Comparison of ENCODE assay signal across 1 fruit fly cellular context in the genomic region with DNA sequence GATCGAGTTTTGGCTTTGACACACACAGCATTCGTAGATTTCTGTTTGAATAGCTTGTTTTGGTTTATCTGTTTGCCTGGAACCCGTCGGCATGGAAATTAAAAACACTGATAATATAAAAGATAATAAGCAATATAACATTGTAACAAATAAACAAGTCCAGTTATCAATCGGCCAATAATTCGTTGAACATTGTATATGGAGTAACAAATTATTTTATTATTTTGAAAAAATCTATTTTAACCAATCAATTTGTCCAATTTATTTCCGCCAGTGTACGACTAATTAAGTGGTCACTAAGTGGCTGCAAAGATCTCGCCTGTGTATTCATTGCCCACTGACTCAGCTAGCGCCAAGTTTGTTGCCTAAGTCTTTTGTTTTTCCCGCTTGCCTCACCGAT.
TF ChIP-seq lines count a peak whose summit lies in the region.

No protein-coding gene starts in this region.

TF ChIP-seq in whole organism, embryonic, 481 proteins besides CTCF, POLR2A, EP300 and RAD21 (continued from another document and continues in another):
- TF ChIP-seq CG13296 (GFP tag; optimal IDR thresholded peaks at IDR 0.05; lab: Kevin White, UChicago) (peak; percentile 38), TFAM (GFP tag; optimal IDR thresholded peaks at IDR 0.05; lab: Kevin White, UChicago) (no peak), CG14965 (GFP tag; optimal IDR thresholded peaks at IDR 0.05; lab: Kevin White, UChicago; ENCODE audit: borderline replicate concordance) (no peak), Gsc (GFP tag; IDR thresholded peaks at IDR 0.05; lab: Robert Waterston, UW) (no peak), Ada2b (GFP tag; IDR thresholded peaks at IDR 0.05; lab: Robert Waterston, UW) (no peak), eyg (GFP tag; optimal IDR thresholded peaks at IDR 0.05; lab: Kevin White, UChicago) (no peak), tap (tag; optimal IDR thresholded peaks at IDR 0.05; lab: Kevin White, UChicago) (no peak), sima (GFP tag; optimal IDR thresholded peaks at IDR 0.05; lab: Kevin White, UChicago) (no peak), lbe (GFP tag; optimal IDR thresholded peaks at IDR 0.05; lab: Kevin White, UChicago) (no peak), hbn (GFP tag; IDR thresholded peaks at IDR 0.05; lab: Robert Waterston, UW; ENCODE audit: partially characterized antibody) (no peak), HmgZ (tag; optimal IDR thresholded peaks at IDR 0.05; lab: Kevin White, UChicago) (peak; percentile 28), BEAF-32 (GFP tag; optimal IDR thresholded peaks at IDR 0.05; lab: Kevin White, UChicago) (no peak), CG10543 (GFP tag; optimal IDR thresholded peaks at IDR 0.05; lab: Kevin White, UChicago) (no peak), vvl (GFP tag; IDR thresholded peaks at IDR 0.05; lab: Robert Waterston, UW) (peak; percentile 78), Optix (GFP tag; IDR thresholded peaks at IDR 0.05; lab: Robert Waterston, UW) (no peak), sob (GFP tag; IDR thresholded peaks at IDR 0.05; lab: Robert Waterston, UW) (peak; percentile 68), CG4404 (GFP tag; IDR thresholded peaks at IDR 0.05; lab: Robert Waterston, UW) (0 out of 2 replicates have a peak, but pooled peaks have one; percentile 32), CG18764 (GFP tag; optimal IDR thresholded peaks at IDR 0.05; lab: Kevin White, UChicago) (no peak), CG3163 (GFP tag; optimal IDR thresholded peaks at IDR 0.05; lab: Kevin White, UChicago) (no peak), lov (optimal IDR thresholded peaks at IDR 0.05; lab: Kevin White, UChicago) (no peak), lov (GFP tag; IDR thresholded peaks at IDR 0.05; lab: Robert Waterston, UW) (0 out of 3 replicates have a peak, but pooled peaks have one; percentile 43), pb (GFP tag; optimal IDR thresholded peaks at IDR 0.05; lab: Kevin White, UChicago) (no peak), crp (GFP tag; optimal IDR thresholded peaks at IDR 0.05; lab: Kevin White, UChicago) (no peak), CG9817 (tag; optimal IDR thresholded peaks at IDR 0.05; lab: Kevin White, UChicago) (peak; percentile 20), CG6813 (GFP tag; optimal IDR thresholded peaks at IDR 0.05; lab: Kevin White, UChicago) (peak; percentile 21), ems (GFP tag; optimal IDR thresholded peaks at IDR 0.05; lab: Kevin White, UChicago) (no peak), Hr51 (GFP tag; optimal IDR thresholded peaks at IDR 0.05; lab: Kevin White, UChicago) (peak in 1 of 2 experiments; percentile 30), CG17829 (tag; optimal IDR thresholded peaks at IDR 0.05; lab: Kevin White, UChicago) (peak; percentile 40), D19A (tag; optimal IDR thresholded peaks at IDR 0.05; lab: Kevin White, UChicago) (peak; percentile 21), HLH3B (GFP tag; IDR thresholded peaks at IDR 0.05; lab: Robert Waterston, UW) (no peak), CG7839 (tag; optimal IDR thresholded peaks at IDR 0.05; lab: Kevin White, UChicago) (peak; percentile 68), dpn (GFP tag; optimal IDR thresholded peaks at IDR 0.05; lab: Kevin White, UChicago) (peak; percentile 17 to 28), CG10979 (tag; optimal IDR thresholded peaks at IDR 0.05; lab: Kevin White, UChicago) (peak; percentile 33), CG18262 (tag; optimal IDR thresholded peaks at IDR 0.05; lab: Kevin White, UChicago) (peak; percentile 38), GATAe (GFP tag; conservative IDR thresholded peaks at IDR 0.05; lab: Robert Waterston, UW) (0 out of 2 replicates have a peak, but pooled peaks have one; percentile 18), CG10147 (GFP tag; optimal IDR thresholded peaks at IDR 0.05; lab: Kevin White, UChicago) (peak; percentile 46), Fer2 (tag; optimal IDR thresholded peaks at IDR 0.05; lab: Kevin White, UChicago) (no peak), Lim3 (GFP tag; IDR thresholded peaks at IDR 0.05; lab: Robert Waterston, UW) (no peak), Bteb2 (GFP tag; optimal IDR thresholded peaks at IDR 0.05; lab: Kevin White, UChicago) (peak; percentile 56), CG9876 (GFP tag; optimal IDR thresholded peaks at IDR 0.05; lab: Kevin White, UChicago) (no peak), Max (GFP tag; optimal IDR thresholded peaks at IDR 0.05; lab: Kevin White, UChicago) (no peak), CG18476 (GFP tag; optimal IDR thresholded peaks at IDR 0.05; lab: Kevin White, UChicago) (peak; percentile 18), Taf1 (GFP tag; IDR thresholded peaks at IDR 0.05; lab: Robert Waterston, UW) (peak; percentile 53), Hsf (GFP tag; optimal IDR thresholded peaks at IDR 0.05; lab: Kevin White, UChicago) (peak; percentile 15), tx (GFP tag; optimal IDR thresholded peaks at IDR 0.05; lab: Kevin White, UChicago) (no peak), gt (GFP tag; IDR thresholded peaks at IDR 0.05; lab: Robert Waterston, UW) (no peak), CG17361 (GFP tag; IDR thresholded peaks at IDR 0.05; lab: Robert Waterston, UW) (0 out of 3 replicates have a peak, but pooled peaks have one; percentile 44), CG14014 (GFP tag; IDR thresholded peaks at IDR 0.05; lab: Robert Waterston, UW) (0 out of 2 replicates have a peak, but pooled peaks have one; percentile 51), jing (GFP tag; optimal IDR thresholded peaks at IDR 0.05; lab: Kevin White, UChicago) (no peak), ftz-f1 (GFP tag; optimal IDR thresholded peaks at IDR 0.05; lab: Kevin White, UChicago) (no peak), CG5180 (GFP tag; optimal IDR thresholded peaks at IDR 0.05; lab: Kevin White, UChicago) (no peak), CG43689 (GFP tag; IDR thresholded peaks at IDR 0.05; lab: Robert Waterston, UW) (no peak), CG18619 (GFP tag; optimal IDR thresholded peaks at IDR 0.05; lab: Kevin White, UChicago) (peak; percentile 10), CG13894 (tag; optimal IDR thresholded peaks at IDR 0.05; lab: Kevin White, UChicago) (peak; percentile 40), zfh1 (GFP tag; IDR thresholded peaks at IDR 0.05; lab: Robert Waterston, UW) (0 out of 3 replicates have a peak, but pooled peaks have one; percentile 19), CG6654 (GFP tag; optimal IDR thresholded peaks at IDR 0.05; lab: Kevin White, UChicago) (no peak), CG9215 (GFP tag; IDR thresholded peaks at IDR 0.05; lab: Robert Waterston, UW) (peak; percentile 55), bbx (GFP tag; IDR thresholded peaks at IDR 0.05; lab: Robert Waterston, UW; ENCODE audit: partially characterized antibody) (no peak), slp2 (GFP tag; optimal IDR thresholded peaks at IDR 0.05; lab: Kevin White, UChicago) (no peak), sd (tag; optimal IDR thresholded peaks at IDR 0.05; lab: Kevin White, UChicago) (peak; percentile 31), CG10209 (GFP tag; optimal IDR thresholded peaks at IDR 0.05; lab: Kevin White, UChicago) (peak; percentile 4), CG8089 (GFP tag; optimal IDR thresholded peaks at IDR 0.05; lab: Kevin White, UChicago) (no peak), ase (GFP tag; IDR thresholded peaks at IDR 0.05; lab: Robert Waterston, UW) (0 out of 3 replicates have a peak, but pooled peaks have one; percentile 28), CG17328 (GFP tag; IDR thresholded peaks at IDR 0.05; lab: Robert Waterston, UW) (0 out of 2 replicates have a peak, but pooled peaks have one; percentile 15), bsh (GFP tag; optimal IDR thresholded peaks at IDR 0.05; lab: Kevin White, UChicago) (peak in 1 of 2 experiments; percentile 45), pzg (GFP tag; optimal IDR thresholded peaks at IDR 0.05; lab: Kevin White, UChicago) (no peak), CG11456 (GFP tag; IDR thresholded peaks at IDR 0.05; lab: Robert Waterston, UW) (peak; percentile 69; the same call in 2 of the 3 replicates), E2f1 (GFP tag; IDR thresholded peaks at IDR 0.05; lab: Robert Waterston, UW) (0 out of 2 replicates have a peak, but pooled peaks have one; percentile 28), pum (GFP tag; optimal IDR thresholded peaks at IDR 0.05; lab: Kevin White, UChicago) (no peak), CG11085 (GFP tag; IDR thresholded peaks at IDR 0.05; lab: Robert Waterston, UW) (0 out of 2 replicates have a peak, but pooled peaks have one; percentile 29), vfl (GFP tag; optimal IDR thresholded peaks at IDR 0.05; lab: Kevin White, UChicago) (no peak), ac (GFP tag; optimal IDR thresholded peaks at IDR 0.05; lab: Kevin White, UChicago) (no peak), CG3726 (GFP tag; IDR thresholded peaks at IDR 0.05; lab: Robert Waterston, UW) (no peak), dm (GFP tag; optimal IDR thresholded peaks at IDR 0.05; lab: Kevin White, UChicago) (no peak), CG5245 (GFP tag; optimal IDR thresholded peaks at IDR 0.05; lab: Kevin White, UChicago) (no peak), CG11504 (tag; optimal IDR thresholded peaks at IDR 0.05; lab: Kevin White, UChicago) (peak; percentile 58), CG5953 (GFP tag; IDR thresholded peaks at IDR 0.05; lab: Robert Waterston, UW) (no peak), exex (tag; optimal IDR thresholded peaks at IDR 0.05; lab: Kevin White, UChicago) (peak; percentile 29), CG13123 (GFP tag; optimal IDR thresholded peaks at IDR 0.05; lab: Kevin White, UChicago) (no peak), ro (GFP tag; IDR thresholded peaks at IDR 0.05; lab: Robert Waterston, UW) (no peak), B-H2 (GFP tag; optimal IDR thresholded peaks at IDR 0.05; lab: Kevin White, UChicago) (no peak), slbo (GFP tag; IDR thresholded peaks at IDR 0.05; lab: Robert Waterston, UW) (peak; percentile 81), scrt (GFP tag; optimal IDR thresholded peaks at IDR 0.05; lab: Kevin White, UChicago) (peak; percentile 52), CG4328 (GFP tag; optimal IDR thresholded peaks at IDR 0.05; lab: Kevin White, UChicago) (no peak), CG15514 (GFP tag; optimal IDR thresholded peaks at IDR 0.05; lab: Kevin White, UChicago) (peak; percentile 38), Ets65A (GFP tag; lab: Kevin White, UChicago) (no peak), CG9727 (GFP tag; optimal IDR thresholded peaks at IDR 0.05; lab: Kevin White, UChicago) (peak; percentile 51), CG32772 (GFP tag; IDR thresholded peaks at IDR 0.05; lab: Robert Waterston, UW) (peak; percentile 29; the same call in 1 of the 2 replicates), abd-A (tag; optimal IDR thresholded peaks at IDR 0.05; lab: Kevin White, UChicago) (no peak), CG8290 (GFP tag; optimal IDR thresholded peaks at IDR 0.05; lab: Kevin White, UChicago) (no peak), CG8290 (tag; optimal IDR thresholded peaks at IDR 0.05; lab: Kevin White, UChicago) (peak in 1 of 2 experiments; percentile 43), C15 (GFP tag; IDR thresholded peaks at IDR 0.05; lab: Robert Waterston, UW) (0 out of 3 replicates have a peak, but pooled peaks have one; percentile 17), CG12299 (tag; optimal IDR thresholded peaks at IDR 0.05; lab: Kevin White, UChicago) (peak; percentile 19), sc (optimal IDR thresholded peaks at IDR 0.05; lab: Kevin White, UChicago) (no peak), sc (GFP tag; optimal IDR thresholded peaks at IDR 0.05; lab: Kevin White, UChicago) (no peak), CG16815 (GFP tag; optimal IDR thresholded peaks at IDR 0.05; lab: Kevin White, UChicago) (no peak), CG2712 (tag; optimal IDR thresholded peaks at IDR 0.05; lab: Kevin White, UChicago) (peak; percentile 64), CG12071 (GFP tag; optimal IDR thresholded peaks at IDR 0.05; lab: Kevin White, UChicago) (peak; percentile 10), Sox102F (GFP tag; optimal IDR thresholded peaks at IDR 0.05; lab: Kevin White, UChicago) (peak; percentile 28), NFAT (GFP tag; IDR thresholded peaks at IDR 0.05; lab: Robert Waterston, UW) (peak; percentile 57), lola (GFP tag; optimal IDR thresholded peaks at IDR 0.05; lab: Kevin White, UChicago) (no peak), dysf (GFP tag; IDR thresholded peaks at IDR 0.05; lab: Robert Waterston, UW) (peak; percentile 80), phol (tag; optimal IDR thresholded peaks at IDR 0.05; lab: Kevin White, UChicago) (peak; percentile 5), Hr3 (GFP tag; optimal IDR thresholded peaks at IDR 0.05; lab: Kevin White, UChicago) (no peak), Neu2 (GFP tag; optimal IDR thresholded peaks at IDR 0.05; lab: Kevin White, UChicago; ENCODE audit: borderline replicate concordance) (no peak), tgo (GFP tag; IDR thresholded peaks at IDR 0.05; lab: Robert Waterston, UW) (peak; percentile 63; the same call in 2 of the 3 replicates), NC2β (GFP tag; optimal IDR thresholded peaks at IDR 0.05; lab: Kevin White, UChicago) (no peak), Eip74EF (GFP tag; optimal IDR thresholded peaks at IDR 0.05; lab: Kevin White, UChicago) (no peak), CG34224 (GFP tag; IDR thresholded peaks at IDR 0.05; lab: Robert Waterston, UW; ENCODE audit: partially characterized antibody) (no peak), Hr78 (GFP tag; optimal IDR thresholded peaks at IDR 0.05; lab: Kevin White, UChicago) (no peak), tin (GFP tag; optimal IDR thresholded peaks at IDR 0.05; lab: Kevin White, UChicago) (peak; percentile 8), CG15269 (tag; optimal IDR thresholded peaks at IDR 0.05; lab: Kevin White, UChicago) (peak; percentile 65), CG12391 (tag; optimal IDR thresholded peaks at IDR 0.05; lab: Kevin White, UChicago) (peak; percentile 48), grau (tag; optimal IDR thresholded peaks at IDR 0.05; lab: Kevin White, UChicago) (peak; percentile 70), CG14710 (tag; optimal IDR thresholded peaks at IDR 0.05; lab: Kevin White, UChicago) (peak; percentile 6), CG11398 (GFP tag; optimal IDR thresholded peaks at IDR 0.05; lab: Kevin White, UChicago) (no peak), otp (GFP tag; IDR thresholded peaks at IDR 0.05; lab: Robert Waterston, UW) (peak; percentile 43; the same call in 1 of the 3 replicates), Nf-YC (tag; optimal IDR thresholded peaks at IDR 0.05; lab: Kevin White, UChicago) (no peak), CG11695 (GFP tag; IDR thresholded peaks at IDR 0.05; lab: Robert Waterston, UW) (peak; percentile 62; the same call in 1 of the 3 replicates), unpg (GFP tag; optimal IDR thresholded peaks at IDR 0.05; lab: Kevin White, UChicago) (peak; percentile 62), CG4854 (GFP tag; optimal IDR thresholded peaks at IDR 0.05; lab: Kevin White, UChicago) (peak; percentile 27), schlank (tag; optimal IDR thresholded peaks at IDR 0.05; lab: Kevin White, UChicago) (no peak), fu2 (GFP tag; optimal IDR thresholded peaks at IDR 0.05; lab: Kevin White, UChicago) (no peak), Dip2 (GFP tag; IDR thresholded peaks at IDR 0.05; lab: Robert Waterston, UW) (no peak), Asciz (GFP tag; optimal IDR thresholded peaks at IDR 0.05; lab: Kevin White, UChicago) (no peak), nerfin-2 (GFP tag; IDR thresholded peaks at IDR 0.05; lab: Robert Waterston, UW; ENCODE audit: partially characterized antibody) (no peak)
